Fruit fly (Drosophila melanogaster): Measurements from ENCODE around the gene CG34174.

The CG34174 gene

DNA sequence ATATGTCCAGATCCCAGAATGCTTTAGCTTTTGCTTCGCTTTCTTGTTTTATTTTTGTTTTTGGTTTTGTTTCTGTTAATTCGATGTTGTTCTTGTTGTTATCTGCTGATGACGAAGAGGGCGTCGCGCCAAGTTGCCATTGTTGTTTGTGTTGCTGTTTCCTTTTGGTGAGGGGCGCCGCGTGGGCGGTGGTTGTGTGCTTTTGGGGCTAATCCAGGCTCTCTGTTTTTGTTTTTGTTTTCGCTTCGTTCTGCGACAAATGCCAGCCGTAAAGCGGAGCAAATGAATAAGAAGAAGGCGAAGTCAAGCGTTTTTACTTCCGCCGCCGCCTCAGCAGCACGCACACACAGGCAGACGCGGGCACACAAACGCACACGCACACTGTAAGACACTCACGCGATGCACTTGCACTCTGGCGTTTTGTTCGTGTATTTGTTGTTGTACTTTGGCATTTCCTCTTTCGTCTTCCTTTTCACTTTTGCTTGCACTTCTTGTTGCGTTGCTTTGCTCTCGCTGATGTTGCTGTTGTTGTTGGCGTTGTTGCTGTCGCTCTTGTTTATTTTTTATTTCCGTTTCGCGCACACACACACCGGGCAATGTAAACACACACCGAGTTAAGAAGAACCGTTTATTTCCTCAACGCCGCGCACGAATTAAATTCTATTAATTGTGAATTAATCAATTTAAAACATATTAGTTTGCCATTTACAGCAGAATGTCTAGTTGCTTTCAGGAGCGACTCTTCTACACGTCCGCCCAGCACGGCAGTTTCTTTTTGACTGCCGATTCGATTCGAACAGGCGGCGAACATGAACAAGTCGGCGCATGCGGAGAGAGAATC, 35.9 kb upstream of the CG34174 start, which contains the start of gene aop (continued):
- TF ChIP-seq CG18476 (GFP tag; optimal IDR thresholded peaks at IDR 0.05), result no peak
- peak; percentile 19 for TF ChIP-seq CG33557 (GFP tag; optimal IDR thresholded peaks at IDR 0.05)
- no peak for TF ChIP-seq CG8290 (GFP tag; optimal IDR thresholded peaks at IDR 0.05)
- TF ChIP-seq CG8290 (tag; optimal IDR thresholded peaks at IDR 0.05), result peak in 1 of 2 experiments; percentile 72
- no peak for TF ChIP-seq Hand (GFP tag; optimal IDR thresholded peaks at IDR 0.05)
- no peak for TF ChIP-seq Gug (GFP tag; IDR thresholded peaks at IDR 0.05)
- TF ChIP-seq aop (GFP tag; IDR thresholded peaks at IDR 0.05), result peak; percentile 91
- peak; percentile 52 for TF ChIP-seq lab (GFP tag; optimal IDR thresholded peaks at IDR 0.05)
- TF ChIP-seq ssp (GFP tag; IDR thresholded peaks at IDR 0.05), result peak; percentile 1; the same call in 1 of the 2 replicates
- no peak for TF ChIP-seq Doc2 (GFP tag; IDR thresholded peaks at IDR 0.05)
- TF ChIP-seq cad (GFP tag; optimal IDR thresholded peaks at IDR 0.05), result no peak
- TF ChIP-seq CG1603 (tag; optimal IDR thresholded peaks at IDR 0.05), result no peak
- TF ChIP-seq ro (GFP tag; IDR thresholded peaks at IDR 0.05), result no peak
- no peak for TF ChIP-seq CG8478 (optimal IDR thresholded peaks at IDR 0.05)
- TF ChIP-seq CG9876 (GFP tag; optimal IDR thresholded peaks at IDR 0.05), result no peak
- TF ChIP-seq ara (GFP tag; IDR thresholded peaks at IDR 0.05), result peak; percentile 16; the same call in 1 of the 2 replicates
- TF ChIP-seq ewg (GFP tag; optimal IDR thresholded peaks at IDR 0.05), result peak; percentile 93
- no peak for TF ChIP-seq Hmx (GFP tag; optimal IDR thresholded peaks at IDR 0.05)
- no peak for TF ChIP-seq dm (GFP tag; optimal IDR thresholded peaks at IDR 0.05)
- no peak for TF ChIP-seq CG9817 (tag; optimal IDR thresholded peaks at IDR 0.05)
- peak; percentile 31 for TF ChIP-seq eyg (GFP tag; optimal IDR thresholded peaks at IDR 0.05)
- no peak for TF ChIP-seq CG17385 (GFP tag; optimal IDR thresholded peaks at IDR 0.05)
- peak; percentile 56 for TF ChIP-seq CG12071 (GFP tag; optimal IDR thresholded peaks at IDR 0.05)
- peak; percentile 34 for TF ChIP-seq Bdp1 (GFP tag; optimal IDR thresholded peaks at IDR 0.05)
- peak; percentile 7; the same call in 1 of the 2 replicates for TF ChIP-seq Bgb (GFP tag; IDR thresholded peaks at IDR 0.05; ENCODE audit: partially characterized antibody)
- TF ChIP-seq prd (optimal IDR thresholded peaks at IDR 0.05), result no peak
- TF ChIP-seq prd (GFP tag; IDR thresholded peaks at IDR 0.05), result no peak
- TF ChIP-seq CG9932 (GFP tag; IDR thresholded peaks at IDR 0.05), result no peak
- peak; percentile 37 for TF ChIP-seq Nf-YB (GFP tag; optimal IDR thresholded peaks at IDR 0.05)
- peak; percentile 49; the same call in 2 of the 3 replicates for TF ChIP-seq so (GFP tag; IDR thresholded peaks at IDR 0.05)
- no peak for TF ChIP-seq CG16779 (GFP tag; IDR thresholded peaks at IDR 0.05)
- TF ChIP-seq CG14050 (GFP tag; IDR thresholded peaks at IDR 0.05), result no peak
- TF ChIP-seq salm (tag; optimal IDR thresholded peaks at IDR 0.05), result no peak
- no peak for TF ChIP-seq CG10565 (GFP tag; optimal IDR thresholded peaks at IDR 0.05)
- peak; percentile 11 for TF ChIP-seq CG3281 (GFP tag; optimal IDR thresholded peaks at IDR 0.05)
- TF ChIP-seq exex (tag; optimal IDR thresholded peaks at IDR 0.05), result peak; percentile 48
- TF ChIP-seq dmrt11E (tag; optimal IDR thresholded peaks at IDR 0.05), result peak; percentile 8
- no peak for TF ChIP-seq sob (GFP tag; IDR thresholded peaks at IDR 0.05)
- peak; percentile 38; the same call in 1 of the 2 replicates for TF ChIP-seq Rfx (GFP tag; IDR thresholded peaks at IDR 0.05)
- peak; percentile 7 for TF ChIP-seq ems (GFP tag; optimal IDR thresholded peaks at IDR 0.05)
- TF ChIP-seq Hr39 (optimal IDR thresholded peaks at IDR 0.05), result no peak
- TF ChIP-seq pum (GFP tag; optimal IDR thresholded peaks at IDR 0.05), result no peak
- TF ChIP-seq nerfin-2 (GFP tag; IDR thresholded peaks at IDR 0.05; ENCODE audit: partially characterized antibody), result no peak
- TF ChIP-seq CG7987 (GFP tag; optimal IDR thresholded peaks at IDR 0.05), result peak; percentile 34
- TF ChIP-seq scrt (GFP tag; optimal IDR thresholded peaks at IDR 0.05), result peak; percentile 42
- no peak for TF ChIP-seq sima (GFP tag; optimal IDR thresholded peaks at IDR 0.05)
- no peak for TF ChIP-seq Dip2 (GFP tag; IDR thresholded peaks at IDR 0.05)
- TF ChIP-seq btn (GFP tag; optimal IDR thresholded peaks at IDR 0.05), result no peak
- no peak for TF ChIP-seq nerfin-1 (tag; optimal IDR thresholded peaks at IDR 0.05)
- TF ChIP-seq CG7357 (GFP tag; IDR thresholded peaks at IDR 0.05), result no peak
- TF ChIP-seq rib (GFP tag; IDR thresholded peaks at IDR 0.05), result peak; percentile 16; the same call in 1 of the 2 replicates

Measured in whole organism, embryonic.